Fruit fly (Drosophila melanogaster) whole organism, embryonic: ENCODE data around the gene CG3457.

Source experiments
- ATbp ChIP-seq: fragments of 200-800 bp; sonication (Bioruptor generic); optimal IDR thresholded peaks from 2 replicates; lab custom pipeline; 2017; ENCODE audit warnings: missing biosample characterization, mild to moderate bottlenecking, missing genetic modification characterization, missing genetic modification reagents
- BEAF-32 ChIP-seq: fragments of 200-800 bp; sonication (Bioruptor generic); optimal IDR thresholded peaks from 3 replicates; lab custom pipeline; 2017; ENCODE audit warnings: missing biosample characterization, missing genetic modification characterization, mild to moderate bottlenecking, moderate library complexity, missing genetic modification reagents
- C15 ChIP-seq: fragments of 200-800 bp; sonication (Bioruptor generic); IDR thresholded peaks from 3 replicates; pipeline ENCODE4 v1.3.6; 2022; ENCODE audit warnings: missing biosample characterization, missing genetic modification characterization
- CG10543 ChIP-seq: fragments of 200-800 bp; sonication (Bioruptor generic); optimal IDR thresholded peaks from 3 replicates; lab custom pipeline; 2017; ENCODE audit warnings: missing biosample characterization, mild to moderate bottlenecking, missing genetic modification characterization, moderate library complexity
- CG11456 ChIP-seq: fragments of 200-800 bp; sonication (Bioruptor generic); IDR thresholded peaks from 3 replicates; pipeline ENCODE4 v1.3.6; 2022; ENCODE audit warnings: missing biosample characterization, missing genetic modification characterization
- CG12299 ChIP-seq: fragments of 200-800 bp; sonication (Bioruptor generic); optimal IDR thresholded peaks from 2 replicates; lab custom pipeline; 2018; ENCODE audit warnings: missing biosample characterization, mild to moderate bottlenecking, missing genetic modification characterization
- CG12391 ChIP-seq: fragments of 200-800 bp; sonication (Bioruptor generic); optimal IDR thresholded peaks from 3 replicates; lab custom pipeline; 2018; ENCODE audit warnings: missing biosample characterization, mild to moderate bottlenecking, missing genetic modification characterization, moderate library complexity
- CG12659 ChIP-seq: fragments of 200-800 bp; sonication (Bioruptor generic); optimal IDR thresholded peaks from 3 replicates; lab custom pipeline; 2017; ENCODE audit warnings: mild to moderate bottlenecking, missing biosample characterization, missing genetic modification reagents, missing genetic modification characterization
- CG13296 ChIP-seq: fragments of 200-800 bp; sonication (Bioruptor generic); optimal IDR thresholded peaks from 3 replicates; lab custom pipeline; 2018; ENCODE audit warnings: missing biosample characterization, mild to moderate bottlenecking, missing genetic modification characterization
- CG15269 ChIP-seq: fragments of 200-800 bp; sonication (Bioruptor generic); optimal IDR thresholded peaks from 2 replicates; lab custom pipeline; 2018; ENCODE audit warnings: missing biosample characterization, mild to moderate bottlenecking, missing genetic modification characterization, moderate library complexity
- CG15479 ChIP-seq: fragments of 200-800 bp; sonication (Bioruptor generic); optimal IDR thresholded peaks from 3 replicates; lab custom pipeline; 2019; ENCODE audit warnings: missing biosample characterization, mild to moderate bottlenecking, missing genetic modification characterization, moderate library complexity
- CG1602 ChIP-seq: fragments of 200-800 bp; sonication (Bioruptor generic); optimal IDR thresholded peaks from 3 replicates; lab custom pipeline; 2016; ENCODE audit warnings: missing biosample characterization, missing genetic modification characterization
- CG17385 ChIP-seq: fragments of 200-800 bp; sonication (Bioruptor generic); optimal IDR thresholded peaks from 3 replicates; lab custom pipeline; 2018; ENCODE audit warnings: missing biosample characterization, mild to moderate bottlenecking, missing genetic modification characterization
- CG1832 ChIP-seq: fragments of 200-800 bp; sonication (Bioruptor generic); optimal IDR thresholded peaks from 2 replicates; lab custom pipeline; 2017; ENCODE audit warnings: missing biosample characterization, mild to moderate bottlenecking, missing genetic modification characterization, inconsistent platforms
- CG18619 ChIP-seq: fragments of 200-800 bp; sonication (Bioruptor generic); optimal IDR thresholded peaks from 3 replicates; lab custom pipeline; 2017; ENCODE audit warnings: missing biosample characterization, mild to moderate bottlenecking, missing genetic modification characterization
- CG2116 ChIP-seq: fragments of 200-800 bp; sonication (Bioruptor generic); optimal IDR thresholded peaks from 3 replicates; lab custom pipeline; 2018; ENCODE audit warnings: missing biosample characterization, mild to moderate bottlenecking, missing genetic modification characterization
- CG30020 ChIP-seq: fragments of 200-800 bp; optimal IDR thresholded peaks from 2 replicates; lab custom pipeline; 2019; ENCODE audit warnings: missing biosample characterization, mild to moderate bottlenecking, missing genetic modification characterization, moderate library complexity
- CG31441 ChIP-seq: fragments of 200-800 bp; sonication (Bioruptor generic); IDR thresholded peaks from 2 replicates; pipeline ENCODE4 v1.3.6; 2022; ENCODE audit warnings: missing biosample characterization, missing genetic modification characterization
- CG3407 ChIP-seq: fragments of 200-800 bp; sonication (Bioruptor generic); optimal IDR thresholded peaks from 2 replicates; lab custom pipeline; 2018; ENCODE audit warnings: missing biosample characterization, mild to moderate bottlenecking, missing genetic modification characterization
- CG4617 ChIP-seq: fragments of 200-800 bp; sonication (Bioruptor generic); optimal IDR thresholded peaks from 3 replicates; lab custom pipeline; 2016; ENCODE audit warnings: missing biosample characterization, missing genetic modification characterization, borderline replicate concordance
- CG6272 ChIP-seq: fragments of 200-800 bp; sonication (Bioruptor generic); IDR thresholded peaks from 2 replicates; pipeline ENCODE4 v1.3.6; 2022; ENCODE audit warnings: missing biosample characterization, missing genetic modification characterization
- CG7271 ChIP-seq: fragments of 200-800 bp; sonication (Bioruptor generic); optimal IDR thresholded peaks from 2 replicates; lab custom pipeline; 2018; ENCODE audit warnings: missing biosample characterization, mild to moderate bottlenecking, missing genetic modification characterization, moderate library complexity
- D19A ChIP-seq: fragments of 200-800 bp; optimal IDR thresholded peaks from 3 replicates; lab custom pipeline; 2019; ENCODE audit warnings: missing biosample characterization, mild to moderate bottlenecking, missing genetic modification characterization, moderate library complexity
- Deaf1 ChIP-seq: fragments of 200-800 bp; optimal IDR thresholded peaks from 3 replicates; lab custom pipeline; 2019; ENCODE audit warnings: missing biosample characterization, mild to moderate bottlenecking, missing genetic modification characterization, moderate library complexity
- Doc3 ChIP-seq: fragments of 200-800 bp; sonication (Bioruptor generic); IDR thresholded peaks from 3 replicates; pipeline ENCODE4 v1.3.6; 2022; ENCODE audit warnings: missing biosample characterization, missing genetic modification characterization; ENCODE audit not compliant: partially characterized antibody
- Ets97D ChIP-seq: fragments of 200-800 bp; sonication (Bioruptor generic); optimal IDR thresholded peaks from 3 replicates; lab custom pipeline; 2016; ENCODE audit warnings: missing biosample characterization, missing genetic modification characterization
- H15 ChIP-seq: fragments of 200-800 bp; sonication (Bioruptor generic); IDR thresholded peaks from 3 replicates; pipeline ENCODE4 v1.3.6; 2022; ENCODE audit warnings: missing biosample characterization, missing genetic modification characterization
- Mad ChIP-seq: fragments of 200-800 bp; sonication (Bioruptor generic); optimal IDR thresholded peaks from 2 replicates; lab custom pipeline; 2016; ENCODE audit warnings: missing biosample characterization, missing genetic modification characterization
- NC2β ChIP-seq: fragments of 200-800 bp; sonication (Bioruptor generic); optimal IDR thresholded peaks from 2 replicates; lab custom pipeline; 2016; ENCODE audit warnings: missing biosample characterization, missing genetic modification characterization
- Opbp ChIP-seq: fragments of 200-800 bp; sonication (Bioruptor generic); IDR thresholded peaks from 3 replicates; pipeline ENCODE4 v1.3.6; 2022; ENCODE audit warnings: missing biosample characterization, missing genetic modification characterization; ENCODE audit not compliant: partially characterized antibody
- Ptx1 ChIP-seq: fragments of 200-800 bp; sonication (Bioruptor generic); IDR thresholded peaks from 2 replicates; pipeline ENCODE4 v1.3.6; 2022; ENCODE audit warnings: missing biosample characterization, missing genetic modification characterization
- Trl ChIP-seq, 3 experiments: fragments of >200 bp in 2 of 3; fragments of 200-800 bp in 1 of 3; sonication (Bioruptor generic) in 1 of 3; optimal IDR thresholded peaks; 2 replicates in 1 of 3; 3 replicates in 2 of 3; lab custom pipeline; 2016 to 2017; ENCODE audit warnings: missing biosample characterization in 1 of 3, missing genetic modification characterization in 1 of 3
- ara ChIP-seq: fragments of 200-800 bp; sonication (Bioruptor generic); IDR thresholded peaks from 2 replicates; pipeline ENCODE4 v1.3.6; 2022; ENCODE audit warnings: missing biosample characterization, missing genetic modification characterization
- br ChIP-seq: fragments of >200 bp; optimal IDR thresholded peaks from 2 replicates; lab custom pipeline; 2017
- btn ChIP-seq: fragments of 200-800 bp; sonication (Bioruptor generic); optimal IDR thresholded peaks from 2 replicates; lab custom pipeline; 2016; ENCODE audit warnings: missing biosample characterization, missing genetic modification characterization
- cg ChIP-seq: fragments of 200-800 bp; sonication (Bioruptor generic); optimal IDR thresholded peaks from 3 replicates; lab custom pipeline; 2019; ENCODE audit warnings: missing biosample characterization, mild to moderate bottlenecking, missing genetic modification characterization, moderate library complexity
- dpn ChIP-seq, 2 experiments: fragments of 200-800 bp; sonication (Bioruptor generic); optimal IDR thresholded peaks; 3 replicates each; lab custom pipeline; 2016; ENCODE audit warnings: missing biosample characterization in 2 of 2, missing genetic modification characterization in 2 of 2
- gt ChIP-seq: fragments of 200-800 bp; sonication (Bioruptor generic); IDR thresholded peaks from 2 replicates; pipeline ENCODE4 v1.3.6; 2022; ENCODE audit warnings: missing biosample characterization, missing genetic modification characterization
- maf-S ChIP-seq: fragments of 200-800 bp; sonication (Bioruptor generic); optimal IDR thresholded peaks from 2 replicates; lab custom pipeline; 2016; ENCODE audit warnings: missing biosample characterization, missing genetic modification characterization
- otp ChIP-seq: fragments of 200-800 bp; sonication (Bioruptor generic); IDR thresholded peaks from 3 replicates; pipeline ENCODE4, ENCODE4 v1.3.6; 2022; ENCODE audit warnings: missing biosample characterization, missing genetic modification characterization
- pum ChIP-seq: fragments of 200-800 bp; sonication (Bioruptor generic); optimal IDR thresholded peaks from 2 replicates; lab custom pipeline; 2016; ENCODE audit warnings: missing biosample characterization, missing genetic modification characterization
- sc ChIP-seq, 3 experiments: fragments of >200 bp in 2 of 3; fragments of 200-800 bp in 1 of 3; sonication (Bioruptor generic) in 1 of 3; optimal IDR thresholded peaks; 2 replicates in 2 of 3; 3 replicates in 1 of 3; lab custom pipeline; 2017; ENCODE audit warnings: mild to moderate bottlenecking in 1 of 3, missing biosample characterization in 1 of 3, missing genetic modification characterization in 1 of 3, missing genetic modification reagents in 1 of 3
- slou ChIP-seq: fragments of 200-800 bp; sonication (Bioruptor generic); optimal IDR thresholded peaks from 3 replicates; lab custom pipeline; 2016; ENCODE audit warnings: missing biosample characterization, missing genetic modification characterization
- sqz ChIP-seq: fragments of 200-800 bp; sonication (Bioruptor generic); optimal IDR thresholded peaks from 3 replicates; lab custom pipeline; 2018; ENCODE audit warnings: missing biosample characterization, mild to moderate bottlenecking, missing genetic modification characterization
- sug ChIP-seq: fragments of 200-800 bp; optimal IDR thresholded peaks from 2 replicates; lab custom pipeline; 2019; ENCODE audit warnings: missing biosample characterization, mild to moderate bottlenecking, missing genetic modification characterization, moderate library complexity
- trh ChIP-seq: fragments of 200-800 bp; sonication (Bioruptor generic); optimal IDR thresholded peaks from 2 replicates; lab custom pipeline; 2016; ENCODE audit warnings: missing biosample characterization, missing genetic modification characterization
- tup ChIP-seq: fragments of 200-800 bp; sonication (Bioruptor generic); optimal IDR thresholded peaks from 2 replicates; lab custom pipeline; 2016; ENCODE audit warnings: missing biosample characterization, mild to moderate bottlenecking, missing genetic modification characterization, moderate library complexity
- twi ChIP-seq: fragments of 200-800 bp; optimal IDR thresholded peaks from 2 replicates; lab custom pipeline; 2019; ENCODE audit warnings: missing biosample characterization, mild to moderate bottlenecking, missing genetic modification characterization, moderate library complexity
- vnd ChIP-seq: fragments of 200-800 bp; sonication (Bioruptor generic); IDR thresholded peaks from 3 replicates; pipeline ENCODE4 v1.3.6; 2022; ENCODE audit warnings: missing biosample characterization, missing genetic modification characterization; ENCODE audit not compliant: partially characterized antibody

The CG3457 gene

dm6 chrX:2157929-2158610 lies 29.6 kb upstream of the CG3457 start (continued):
- TF ChIP-seq Ptx1 (GFP tag; lab: Robert Waterston, UW) (no peak), D19A (tag; lab: Kevin White, UChicago) (no peak), CG3407 (GFP tag; lab: Kevin White, UChicago) (no peak), CG15479 (GFP tag; lab: Kevin White, UChicago) (peak; percentile 75), sqz (GFP tag; lab: Kevin White, UChicago) (peak; percentile 29), cg (GFP tag; lab: Kevin White, UChicago) (peak; percentile 96), otp (GFP tag; lab: Robert Waterston, UW) (no peak), br (lab: Kevin White, UChicago) (no peak), CG6272 (GFP tag; lab: Robert Waterston, UW) (no peak), trh (GFP tag; lab: Kevin White, UChicago) (no peak), CG1602 (GFP tag; lab: Kevin White, UChicago) (no peak), CG17385 (GFP tag; lab: Kevin White, UChicago) (no peak), sug (no peak), CG12299 (tag; lab: Kevin White, UChicago) (no peak), C15 (no peak), tup (GFP tag; lab: Kevin White, UChicago) (no peak), CG10543 (GFP tag; lab: Kevin White, UChicago) (no peak), ara (no peak), CG1832 (GFP tag; lab: Kevin White, UChicago) (peak; percentile 79), CG18619 (GFP tag; lab: Kevin White, UChicago) (no peak), CG2116 (GFP tag; lab: Kevin White, UChicago) (no peak), Mad (GFP tag; lab: Kevin White, UChicago) (no peak), H15 (GFP tag; lab: Robert Waterston, UW) (no peak), Doc3 (GFP tag; lab: Robert Waterston, UW) (no peak), slou (GFP tag; lab: Kevin White, UChicago) (no peak), gt (GFP tag; lab: Robert Waterston, UW) (no peak), maf-S (no peak), CG15269 (tag; lab: Kevin White, UChicago) (no peak), twi (no peak), btn (GFP tag; lab: Kevin White, UChicago) (no peak), CG12659 (GFP tag; lab: Kevin White, UChicago) (no peak), BEAF-32 (GFP tag; lab: Kevin White, UChicago) (no peak), Trl (optimal IDR thresholded peaks at IDR 0.05; lab: Kevin White, UChicago) (peak in 1 of 2 experiments; percentile 20), Trl (GFP tag; optimal IDR thresholded peaks at IDR 0.05; lab: Kevin White, UChicago) (no peak), CG11456 (GFP tag; lab: Robert Waterston, UW) (no peak), CG13296 (GFP tag; lab: Kevin White, UChicago) (no peak), ATbp (GFP tag; lab: Kevin White, UChicago) (no peak), CG7271 (tag; lab: Kevin White, UChicago) (no peak), CG12391 (no peak), Deaf1 (no peak), Opbp (no peak), CG4617 (peak; percentile 42), dpn (GFP tag; optimal IDR thresholded peaks at IDR 0.05; lab: Kevin White, UChicago) (no peak), CG31441 (GFP tag; lab: Robert Waterston, UW) (no peak), sc (optimal IDR thresholded peaks at IDR 0.05; lab: Kevin White, UChicago) (no peak), sc (GFP tag; optimal IDR thresholded peaks at IDR 0.05; lab: Kevin White, UChicago) (no peak), NC2β (GFP tag; lab: Kevin White, UChicago) (no peak), CG30020 (tag; lab: Kevin White, UChicago) (no peak), Ets97D (GFP tag; lab: Kevin White, UChicago) (no peak), pum (GFP tag; lab: Kevin White, UChicago) (no peak), vnd (GFP tag; lab: Robert Waterston, UW) (no peak)
